Worm (Caenorhabditis elegans): Measurements from ENCODE around the gene ugt-40.

ugt-40 gene

DNA sequence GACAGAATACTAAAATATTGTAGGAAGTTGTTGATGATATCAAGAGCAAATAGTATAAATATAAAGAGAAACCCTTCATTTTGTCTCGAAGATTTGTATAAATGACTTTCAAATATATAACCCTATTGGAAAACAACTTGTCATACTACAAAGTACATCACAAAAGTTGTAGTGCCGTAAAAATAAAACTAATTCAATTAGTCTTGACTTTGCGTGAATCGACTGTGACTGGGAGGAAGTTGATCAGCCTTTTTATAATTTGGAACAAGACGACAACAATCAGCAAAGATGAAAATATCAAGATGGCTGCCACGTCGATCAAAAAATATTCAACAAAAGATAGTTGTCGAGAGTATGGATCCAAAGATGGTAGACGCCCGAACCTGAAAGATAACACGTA, at the start of gene ugt-40:
ugt-40 (minus strand) TSS at position 101 of the 400 bp plus-strand sequence.
- no peak for TF ChIP-seq dao-5 (tag; optimal IDR thresholded peaks at IDR 0.05)
- TF ChIP-seq W03F9.2 (tag; optimal IDR thresholded peaks at IDR 0.05), result no peak
- TF ChIP-seq him-1 (tag; optimal IDR thresholded peaks at IDR 0.05), result no peak

DNA sequence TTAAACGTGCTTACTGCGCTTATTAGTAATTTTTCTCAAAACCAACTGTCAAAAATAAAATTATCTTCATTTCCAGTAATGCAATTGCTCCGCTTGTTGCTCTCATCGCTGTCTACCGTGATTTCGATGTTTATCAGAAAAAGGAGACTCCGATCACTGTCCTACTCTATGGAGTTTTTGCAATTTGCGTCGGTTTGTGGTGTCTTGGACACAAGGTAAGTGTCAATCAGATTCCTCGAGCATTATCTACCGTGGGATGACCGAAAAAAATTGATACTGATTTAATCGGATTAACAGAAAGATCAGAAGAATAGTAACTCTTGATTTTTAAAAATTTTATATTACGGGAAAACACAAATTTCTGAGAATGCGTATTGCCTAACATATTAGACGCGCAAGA, 45.5 kb upstream of the ugt-40 start:
- TF ChIP-seq him-1 (tag; optimal IDR thresholded peaks at IDR 0.05), result no peak
- no peak for TF ChIP-seq W03F9.2 (tag; optimal IDR thresholded peaks at IDR 0.05)
- no peak for TF ChIP-seq dao-5 (tag; optimal IDR thresholded peaks at IDR 0.05)

DNA sequence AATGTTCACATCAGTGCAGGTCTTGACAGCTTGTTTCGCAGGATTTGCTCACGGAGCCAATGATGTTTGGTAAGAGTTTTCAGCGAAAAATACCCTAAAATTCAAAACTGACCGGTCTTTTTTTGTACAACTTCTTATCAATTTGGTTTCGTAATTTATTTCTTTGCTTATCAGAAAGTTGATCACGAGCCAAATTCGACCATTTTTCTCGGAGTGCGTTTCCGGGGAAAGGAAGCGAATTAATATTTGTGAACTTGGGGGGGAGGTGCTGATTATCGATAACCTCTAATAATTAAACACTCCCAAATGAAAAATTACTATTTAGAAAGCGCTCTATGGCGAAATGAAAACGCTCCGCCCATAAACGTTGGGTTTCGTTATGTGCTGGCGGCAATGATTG, 44.8 kb upstream of the ugt-40 start:
- TF ChIP-seq him-1 (tag; optimal IDR thresholded peaks at IDR 0.05) (no peak), W03F9.2 (tag; optimal IDR thresholded peaks at IDR 0.05) (no peak), dao-5 (tag; optimal IDR thresholded peaks at IDR 0.05) (no peak)

DNA sequence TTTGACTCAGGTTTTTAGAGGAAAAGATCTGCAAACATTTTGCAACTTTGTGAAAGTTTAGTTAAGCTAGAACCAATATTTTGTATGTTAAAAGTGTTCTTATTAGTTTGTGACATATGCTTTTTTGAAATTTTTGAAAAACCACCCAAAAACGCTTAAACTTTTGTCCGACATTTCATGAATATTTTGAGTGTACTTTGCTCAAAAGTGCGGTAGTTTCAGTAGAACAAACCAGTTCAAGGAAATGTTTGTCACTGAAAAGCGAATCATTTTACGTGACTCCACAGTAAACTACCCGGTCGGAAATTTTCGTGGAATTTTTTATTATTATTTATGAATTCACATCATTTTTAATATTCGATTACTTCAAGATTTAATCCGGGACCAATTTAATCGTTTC, 42.8 kb upstream of the ugt-40 start, which contains the start of gene pitr-5:
pitr-5 (plus strand) TSS at position 301 of the 400 bp plus-strand sequence.
- TF ChIP-seq W03F9.2 (tag; optimal IDR thresholded peaks at IDR 0.05) (no peak), dao-5 (tag; optimal IDR thresholded peaks at IDR 0.05) (no peak), him-1 (tag; optimal IDR thresholded peaks at IDR 0.05) (no peak)

DNA sequence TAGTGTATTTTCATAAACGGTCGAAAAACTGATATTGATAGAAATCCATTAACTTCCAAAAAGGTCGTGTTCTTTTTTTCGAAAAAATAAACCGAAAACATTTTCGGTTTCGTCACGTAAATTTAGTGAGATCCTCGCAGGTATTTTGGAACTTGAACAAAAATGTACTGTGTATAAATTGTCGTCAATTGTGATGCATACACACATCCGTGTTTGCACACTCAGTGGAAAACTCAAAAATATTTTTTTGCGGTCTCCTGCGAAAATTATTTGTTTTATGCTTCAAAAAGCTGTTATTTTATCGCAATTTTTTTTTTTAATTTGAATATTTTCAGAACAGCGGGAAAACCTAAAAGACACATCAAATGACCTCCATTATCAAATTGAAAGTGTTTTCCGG, 37.1 kb upstream of the ugt-40 start, which contains the start of gene cpsf-2:
cpsf-2 (plus strand) TSS at position 330 of the 400 bp plus-strand sequence.
- TF ChIP-seq him-1 (tag; optimal IDR thresholded peaks at IDR 0.05) (no peak), dao-5 (tag; optimal IDR thresholded peaks at IDR 0.05) (no peak), W03F9.2 (tag; optimal IDR thresholded peaks at IDR 0.05) (no peak)

DNA sequence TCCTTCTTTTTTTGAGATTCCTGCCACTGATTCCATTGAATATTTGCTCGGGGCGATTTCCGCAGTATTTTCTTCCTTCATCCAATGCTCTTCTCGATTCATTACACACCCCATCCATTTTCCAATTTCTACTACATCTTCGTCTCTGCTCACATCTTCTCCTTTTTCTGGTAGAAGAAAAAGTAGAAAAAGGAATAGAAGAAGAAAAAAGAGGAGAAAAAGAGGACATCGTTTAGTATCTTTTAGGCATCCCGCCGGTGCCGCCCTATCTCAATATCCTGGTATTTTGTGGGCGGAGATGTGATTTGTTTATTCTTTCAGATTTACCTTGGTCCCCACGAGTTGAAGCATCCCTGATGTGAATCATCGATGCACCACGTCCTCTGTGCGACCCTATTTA, 33.4 kb upstream of the ugt-40 start, which contains the start of gene lgc-39:
lgc-39 (plus strand) TSS at position 301 of the 400 bp plus-strand sequence.
- no peak for TF ChIP-seq W03F9.2 (tag; optimal IDR thresholded peaks at IDR 0.05)
- no peak for TF ChIP-seq dao-5 (tag; optimal IDR thresholded peaks at IDR 0.05)
- no peak for TF ChIP-seq him-1 (tag; optimal IDR thresholded peaks at IDR 0.05)

DNA sequence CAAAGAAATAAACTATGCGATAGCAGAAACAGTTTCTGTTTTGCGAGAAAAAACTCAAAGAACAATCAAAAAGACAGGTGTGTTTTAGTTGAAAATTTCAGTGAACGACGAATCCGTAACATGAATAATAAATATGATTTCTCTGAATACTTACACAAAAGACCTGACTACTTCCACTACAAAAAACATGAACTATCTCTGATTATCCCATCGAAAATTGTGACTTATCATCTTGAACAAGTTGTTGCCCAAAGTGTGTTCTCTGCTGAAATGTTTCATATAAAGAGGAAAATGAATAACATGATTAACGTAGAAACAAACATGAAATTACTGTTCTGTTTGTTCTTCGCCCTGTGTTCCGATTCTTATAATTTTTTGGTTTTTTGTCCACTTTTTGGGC, 24.9 kb upstream of the ugt-40 start, which contains the start of gene ugt-36:
ugt-36 (plus strand) TSS at position 301 of the 400 bp plus-strand sequence.
- TF ChIP-seq W03F9.2 (tag; optimal IDR thresholded peaks at IDR 0.05) (no peak), dao-5 (tag; optimal IDR thresholded peaks at IDR 0.05) (no peak), him-1 (tag; optimal IDR thresholded peaks at IDR 0.05) (no peak)

DNA sequence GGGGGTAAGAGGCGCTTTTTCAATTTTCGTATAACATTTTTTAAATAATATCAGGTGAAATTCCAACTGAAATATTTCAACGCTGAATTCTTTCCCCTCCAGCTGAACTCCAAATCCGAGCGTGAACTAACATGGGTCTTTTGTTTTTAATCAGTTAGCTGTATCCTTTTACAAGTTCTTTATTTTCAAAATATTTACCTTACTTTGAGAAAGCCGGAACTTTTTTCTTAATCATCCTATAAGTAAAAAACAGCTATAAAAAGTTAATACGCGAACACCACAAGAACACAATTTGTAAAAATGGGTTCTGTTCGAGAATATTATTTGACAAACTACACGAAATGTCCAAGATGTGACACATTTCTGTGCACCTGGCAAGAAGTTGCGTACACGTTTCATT, 22.4 kb upstream of the ugt-40 start, which contains the start of gene srh-83:
srh-83 (plus strand) TSS at position 301 of the 400 bp plus-strand sequence.
- no peak for TF ChIP-seq W03F9.2 (tag; optimal IDR thresholded peaks at IDR 0.05)
- TF ChIP-seq him-1 (tag; optimal IDR thresholded peaks at IDR 0.05), result no peak
- no peak for TF ChIP-seq dao-5 (tag; optimal IDR thresholded peaks at IDR 0.05)

DNA sequence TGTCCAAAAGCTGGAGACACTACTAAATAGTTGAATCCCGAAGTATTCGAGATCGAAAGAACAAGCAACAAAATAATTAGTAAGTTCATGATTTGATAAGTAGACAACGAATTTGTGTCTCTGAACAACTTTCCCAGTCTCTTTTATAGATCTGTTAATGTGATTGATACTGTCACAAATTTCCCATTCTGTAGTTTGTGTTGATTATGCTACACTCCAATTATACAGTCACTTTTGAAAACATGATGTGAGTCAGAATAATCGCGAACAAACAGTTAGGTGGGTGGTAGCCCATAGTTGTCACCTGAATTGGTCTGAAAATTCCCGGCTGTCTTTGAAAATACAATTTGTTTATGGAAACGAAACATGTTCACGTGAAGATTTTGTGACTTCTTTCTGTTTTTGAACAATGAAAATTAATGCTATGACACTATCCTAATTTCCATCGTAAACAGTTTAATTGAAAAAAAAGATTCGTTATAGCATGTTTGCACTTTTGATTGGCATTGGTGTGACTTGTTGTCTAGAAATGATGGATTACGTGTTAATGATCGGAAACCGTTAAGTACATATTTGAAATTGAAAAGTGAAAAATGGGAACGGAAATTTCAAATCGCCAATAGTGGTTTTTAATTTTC, 21.8 kb upstream of the ugt-40 start, which contains the start of gene ugt-41:
ugt-41 (minus strand) TSS at position 119 of the 638 bp plus-strand sequence.
- TF ChIP-seq him-1 (tag; optimal IDR thresholded peaks at IDR 0.05) (no peak), W03F9.2 (tag; optimal IDR thresholded peaks at IDR 0.05) (no peak), dao-5 (tag; optimal IDR thresholded peaks at IDR 0.05) (no peak)

DNA sequence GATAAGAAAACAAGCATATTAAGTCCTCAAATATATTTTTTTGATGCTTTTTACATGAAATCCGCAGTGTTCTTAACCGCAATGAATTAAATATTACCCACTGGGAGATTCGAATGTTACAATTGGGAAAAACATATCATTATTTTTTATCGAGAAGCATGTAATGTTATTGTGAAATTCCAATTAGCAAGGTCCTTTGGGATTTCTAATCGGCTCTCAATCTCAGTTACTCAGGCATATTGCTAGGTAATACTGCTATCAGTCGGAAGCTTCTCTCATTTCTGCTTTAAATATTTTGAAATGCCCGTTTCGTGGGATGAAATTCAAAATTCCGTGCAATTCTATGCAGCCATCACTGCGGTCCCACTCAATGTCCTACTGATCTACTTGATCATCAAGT, 17.6 kb upstream of the ugt-40 start, which contains the start of gene str-204:
str-204 (plus strand) TSS at position 301 of the 400 bp plus-strand sequence.
- TF ChIP-seq W03F9.2 (tag; optimal IDR thresholded peaks at IDR 0.05) (no peak), him-1 (tag; optimal IDR thresholded peaks at IDR 0.05) (no peak), dao-5 (tag; optimal IDR thresholded peaks at IDR 0.05) (no peak)

DNA sequence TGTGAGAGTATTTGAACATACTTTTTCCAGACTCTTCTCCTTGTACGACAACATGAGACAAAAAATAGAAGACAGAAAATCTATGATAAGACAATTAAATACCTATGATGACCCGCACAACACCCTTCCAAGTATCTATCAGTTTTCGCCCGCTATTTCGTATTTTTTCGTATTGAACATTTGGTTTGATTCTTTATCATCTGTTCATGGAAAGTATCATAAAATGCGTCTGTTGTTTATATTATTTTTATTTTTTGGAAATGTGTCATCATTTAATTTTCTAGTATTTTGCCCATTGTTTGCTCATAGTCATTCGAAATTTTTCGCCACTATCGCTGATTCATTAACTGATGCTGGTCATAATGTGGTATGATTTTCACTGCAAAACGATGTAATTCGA, 15.3 kb upstream of the ugt-40 start, which contains the start of gene ugt-39:
ugt-39 (plus strand) TSS at position 54 of the 400 bp plus-strand sequence.
- TF ChIP-seq him-1 (tag; optimal IDR thresholded peaks at IDR 0.05) (no peak), W03F9.2 (tag; optimal IDR thresholded peaks at IDR 0.05) (no peak), dao-5 (tag; optimal IDR thresholded peaks at IDR 0.05) (no peak)

DNA sequence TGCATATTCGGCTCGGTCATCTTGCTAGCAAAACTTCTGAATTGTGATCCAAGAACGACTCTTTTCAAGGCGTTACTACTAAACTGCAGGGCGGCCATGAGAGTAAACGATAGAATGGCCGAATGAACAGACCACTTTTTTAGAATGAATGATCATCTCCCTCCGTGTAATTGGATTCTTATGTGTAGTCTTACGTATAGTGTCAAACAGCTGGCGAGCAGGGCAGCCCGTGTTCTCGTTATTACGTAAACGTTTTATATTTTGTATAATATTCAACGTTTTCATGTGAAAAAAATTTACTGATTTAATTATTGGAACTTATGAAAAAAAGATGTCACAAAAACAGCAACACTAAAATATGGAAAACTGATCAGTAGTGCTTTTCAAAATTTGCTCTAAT, 14.3 kb upstream of the ugt-40 start, which contains the start of gene F10D2.10:
F10D2.10 (minus strand) TSS at position 101 of the 400 bp plus-strand sequence.
- TF ChIP-seq W03F9.2 (tag; optimal IDR thresholded peaks at IDR 0.05) (no peak), dao-5 (tag; optimal IDR thresholded peaks at IDR 0.05) (no peak), him-1 (tag; optimal IDR thresholded peaks at IDR 0.05) (no peak)

DNA sequence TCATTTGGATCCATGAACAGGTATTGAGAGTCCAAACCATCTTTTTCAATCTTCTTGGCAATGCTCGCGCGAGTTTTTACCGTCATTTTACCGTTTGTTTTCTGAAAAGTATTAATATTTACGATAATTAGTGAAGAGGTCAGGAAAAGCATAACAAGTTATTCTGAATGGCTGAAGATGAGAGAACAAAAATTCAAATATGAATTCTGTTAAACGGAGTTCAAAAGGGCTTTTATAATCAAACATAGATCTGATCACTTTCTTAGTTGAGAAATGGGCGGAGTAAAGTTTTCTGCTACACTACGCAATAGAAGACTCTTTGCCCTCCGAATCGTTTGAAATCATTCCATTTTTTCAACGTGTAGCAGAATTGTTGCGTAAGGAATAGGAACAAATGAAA, 11.3 kb upstream of the ugt-40 start, which contains the start of gene fat-7:
fat-7 (minus strand) TSS at position 101 of the 400 bp plus-strand sequence.
- TF ChIP-seq dao-5 (tag; optimal IDR thresholded peaks at IDR 0.05) (no peak), him-1 (tag; optimal IDR thresholded peaks at IDR 0.05) (no peak), W03F9.2 (tag; optimal IDR thresholded peaks at IDR 0.05) (no peak)

DNA sequence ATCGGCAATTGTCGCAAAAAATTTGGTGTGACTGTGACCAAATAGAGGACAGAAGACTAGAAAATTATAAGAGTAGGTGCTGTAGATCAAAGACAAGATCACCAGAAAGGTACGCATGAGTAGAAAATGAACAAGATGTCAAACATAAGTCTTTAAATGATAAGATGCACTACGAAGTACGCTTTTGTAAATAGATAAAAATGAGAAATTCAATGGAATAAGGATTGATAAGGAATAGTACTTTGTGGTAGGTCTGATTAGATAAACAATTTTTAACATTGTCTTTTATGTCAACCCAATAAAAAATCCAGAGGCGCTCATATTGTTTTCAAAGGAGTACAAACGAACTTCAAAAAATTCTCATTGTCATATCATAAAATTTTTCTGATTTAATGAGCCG, 8.8 kb upstream of the ugt-40 start, which contains the start of gene F10D2.8:
F10D2.8 (minus strand) TSS at position 145 of the 400 bp plus-strand sequence.
- TF ChIP-seq him-1 (tag; optimal IDR thresholded peaks at IDR 0.05) (no peak), W03F9.2 (tag; optimal IDR thresholded peaks at IDR 0.05) (no peak), dao-5 (tag; optimal IDR thresholded peaks at IDR 0.05) (no peak)
